Fruit fly (Drosophila melanogaster) whole organism, embryonic: Measurements from ENCODE around the gene ida.
A peak's percentile ranks its signal among the peaks of the same experiment; 100 is the strongest.

ENCODE experiments used
- Blimp-1 ChIP-seq: fragments of 200-800 bp; sonication (Bioruptor generic); optimal IDR thresholded peaks from 3 replicates; lab custom pipeline; 2018; ENCODE audit warnings: missing biosample characterization, missing genetic modification characterization, mild to moderate bottlenecking, moderate library complexity, missing genetic modification reagents
- Bteb2 ChIP-seq: fragments of 200-800 bp; sonication (Bioruptor generic); optimal IDR thresholded peaks from 2 replicates; lab custom pipeline; 2016; ENCODE audit warnings: missing biosample characterization, missing genetic modification characterization
- CG12071 ChIP-seq: fragments of 200-800 bp; sonication (Bioruptor generic); optimal IDR thresholded peaks from 3 replicates; lab custom pipeline; 2018; ENCODE audit warnings: missing biosample characterization, mild to moderate bottlenecking, missing genetic modification characterization
- CG13123 ChIP-seq: fragments of 200-800 bp; sonication (Bioruptor generic); optimal IDR thresholded peaks from 2 replicates; lab custom pipeline; 2016; ENCODE audit warnings: missing biosample characterization, missing genetic modification characterization
- CG14667 ChIP-seq: fragments of 200-800 bp; sonication (Bioruptor generic); IDR thresholded peaks from 2 replicates; pipeline ENCODE4 v1.3.6; 2022; ENCODE audit warnings: missing biosample characterization, missing genetic modification characterization
- CG15601 ChIP-seq: fragments of 200-800 bp; sonication (Bioruptor generic); optimal IDR thresholded peaks from 3 replicates; lab custom pipeline; 2019; ENCODE audit warnings: missing biosample characterization, mild to moderate bottlenecking, missing genetic modification characterization, moderate library complexity
- CG16779 ChIP-seq: fragments of 200-800 bp; sonication (Bioruptor generic); IDR thresholded peaks from 2 replicates; pipeline ENCODE4 v1.3.6; 2022; ENCODE audit warnings: missing biosample characterization, missing genetic modification characterization
- CG17385 ChIP-seq: fragments of 200-800 bp; sonication (Bioruptor generic); optimal IDR thresholded peaks from 3 replicates; lab custom pipeline; 2018; ENCODE audit warnings: missing biosample characterization, mild to moderate bottlenecking, missing genetic modification characterization
- CG2116 ChIP-seq: fragments of 200-800 bp; sonication (Bioruptor generic); optimal IDR thresholded peaks from 3 replicates; lab custom pipeline; 2018; ENCODE audit warnings: missing biosample characterization, mild to moderate bottlenecking, missing genetic modification characterization
- CG2120 ChIP-seq: fragments of 200-800 bp; sonication (Bioruptor generic); optimal IDR thresholded peaks from 3 replicates; lab custom pipeline; 2016; ENCODE audit warnings: missing biosample characterization, missing genetic modification characterization
- CG31224 ChIP-seq: fragments of 200-800 bp; sonication (Bioruptor generic); IDR thresholded peaks from 2 replicates; pipeline ENCODE4 v1.3.6; 2022; ENCODE audit warnings: missing biosample characterization, missing genetic modification characterization
- CG32767 ChIP-seq: fragments of 200-800 bp; sonication (Bioruptor generic); IDR thresholded peaks from 2 replicates; pipeline ENCODE4 v1.3.6; 2022; ENCODE audit warnings: missing biosample characterization, missing genetic modification characterization
- CG34376 ChIP-seq: fragments of 200-800 bp; sonication (Bioruptor generic); optimal IDR thresholded peaks from 2 replicates; lab custom pipeline; 2018; ENCODE audit warnings: missing biosample characterization, mild to moderate bottlenecking, missing genetic modification characterization
- CG7271 ChIP-seq: fragments of 200-800 bp; sonication (Bioruptor generic); optimal IDR thresholded peaks from 2 replicates; lab custom pipeline; 2018; ENCODE audit warnings: missing biosample characterization, mild to moderate bottlenecking, missing genetic modification characterization, moderate library complexity
- CG7357 ChIP-seq: fragments of 200-800 bp; sonication (Bioruptor generic); IDR thresholded peaks from 3 replicates; pipeline ENCODE4 v1.3.6; 2022; ENCODE audit warnings: missing biosample characterization, missing genetic modification characterization
- CG7372 ChIP-seq: fragments of 200-800 bp; sonication (Bioruptor generic); IDR thresholded peaks from 2 replicates; pipeline ENCODE4 v1.3.6; 2022; ENCODE audit warnings: missing biosample characterization, missing genetic modification characterization
- CG7987 ChIP-seq: fragments of 200-800 bp; sonication (Bioruptor generic); optimal IDR thresholded peaks from 2 replicates; lab custom pipeline; 2018; ENCODE audit warnings: missing biosample characterization, mild to moderate bottlenecking, missing genetic modification characterization, moderate library complexity
- CG8089 ChIP-seq: fragments of 200-800 bp; sonication (Bioruptor generic); optimal IDR thresholded peaks from 3 replicates; lab custom pipeline; 2016; ENCODE audit warnings: missing biosample characterization, missing genetic modification characterization
- CG9797 ChIP-seq: fragments of 200-800 bp; sonication (Bioruptor generic); optimal IDR thresholded peaks from 3 replicates; lab custom pipeline; 2018; ENCODE audit warnings: missing biosample characterization, mild to moderate bottlenecking, missing genetic modification characterization
- H2.0 ChIP-seq: fragments of 200-800 bp; sonication (Bioruptor generic); IDR thresholded peaks from 2 replicates; pipeline ENCODE4 v1.3.6; 2022; ENCODE audit warnings: missing biosample characterization, missing genetic modification characterization
- HLH4C ChIP-seq: fragments of 200-800 bp; sonication (Bioruptor generic); IDR thresholded peaks from 3 replicates; pipeline ENCODE4 v1.3.6; 2022; ENCODE audit warnings: missing biosample characterization, missing genetic modification characterization; ENCODE audit not compliant: partially characterized antibody
- Hey ChIP-seq: fragments of 200-800 bp; sonication (Bioruptor generic); optimal IDR thresholded peaks from 3 replicates; lab custom pipeline; 2018; ENCODE audit warnings: missing biosample characterization, mild to moderate bottlenecking, missing genetic modification characterization
- Hr39 ChIP-seq: fragments of >200 bp; optimal IDR thresholded peaks from 2 replicates; lab custom pipeline; 2017
- Hr78 ChIP-seq, 2 experiments: fragments of 200-800 bp in 1 of 2; fragments of >200 bp in 1 of 2; sonication (Bioruptor generic) in 1 of 2; optimal IDR thresholded peaks; 2 replicates each; lab custom pipeline; 2017 to 2019; ENCODE audit warnings: missing biosample characterization in 2 of 2, missing genetic modification characterization in 2 of 2, mild to moderate bottlenecking in 1 of 2, moderate library complexity in 1 of 2
- MTF-1 ChIP-seq: fragments of 200-800 bp; sonication (Bioruptor generic); optimal IDR thresholded peaks from 2 replicates; lab custom pipeline; 2018; ENCODE audit warnings: missing biosample characterization, mild to moderate bottlenecking, missing genetic modification characterization, borderline replicate concordance
- Mad ChIP-seq: fragments of 200-800 bp; sonication (Bioruptor generic); optimal IDR thresholded peaks from 2 replicates; lab custom pipeline; 2016; ENCODE audit warnings: missing biosample characterization, missing genetic modification characterization
- Mes4 ChIP-seq: fragments of 200-800 bp; sonication (Bioruptor generic); optimal IDR thresholded peaks from 2 replicates; lab custom pipeline; 2016; ENCODE audit warnings: missing biosample characterization, missing genetic modification characterization
- Nf-YB ChIP-seq: fragments of 200-800 bp; sonication (Bioruptor generic); optimal IDR thresholded peaks from 3 replicates; lab custom pipeline; 2019; ENCODE audit warnings: missing biosample characterization, mild to moderate bottlenecking, missing genetic modification characterization, moderate library complexity
- NfI ChIP-seq: fragments of 200-800 bp; sonication (Bioruptor generic); optimal IDR thresholded peaks from 3 replicates; lab custom pipeline; 2018; ENCODE audit warnings: missing biosample characterization, mild to moderate bottlenecking, missing genetic modification characterization, moderate library complexity
- amos ChIP-seq: fragments of 200-800 bp; sonication (Bioruptor generic); IDR thresholded peaks from 2 replicates; pipeline ENCODE4 v1.3.6; 2022; ENCODE audit warnings: missing biosample characterization, missing genetic modification characterization; ENCODE audit not compliant: partially characterized antibody
- ash1 ChIP-seq: fragments of 200-800 bp; sonication (Bioruptor generic); optimal IDR thresholded peaks from 2 replicates; lab custom pipeline; 2018; ENCODE audit warnings: missing biosample characterization, mild to moderate bottlenecking, missing genetic modification characterization
- cad ChIP-seq: fragments of >200 bp; optimal IDR thresholded peaks from 2 replicates; lab custom pipeline; 2017; ENCODE audit warnings: missing biosample characterization, missing genetic modification characterization
- caup ChIP-seq: fragments of 200-800 bp; sonication (Bioruptor generic); optimal IDR thresholded peaks from 3 replicates; lab custom pipeline; 2017; ENCODE audit warnings: missing biosample characterization, mild to moderate bottlenecking, missing genetic modification characterization, moderate library complexity; ENCODE audit not compliant: severe bottlenecking
- croc ChIP-seq: fragments of 200-800 bp; sonication (Bioruptor generic); conservative IDR thresholded peaks from 3 replicates; pipeline ENCODE4 v1.3.6; 2022; ENCODE audit warnings: missing biosample characterization, missing genetic modification characterization
- cwo ChIP-seq: fragments of 200-800 bp; sonication (Bioruptor generic); optimal IDR thresholded peaks from 3 replicates; lab custom pipeline; 2017; ENCODE audit warnings: missing biosample characterization, missing genetic modification characterization, mild to moderate bottlenecking, moderate library complexity, missing genetic modification reagents
- esg ChIP-seq: fragments of 200-800 bp; sonication (Bioruptor generic); conservative IDR thresholded peaks from 2 replicates; pipeline ENCODE4 v1.3.6; 2022; ENCODE audit warnings: missing biosample characterization, missing genetic modification characterization
- eve ChIP-seq, 2 experiments: fragments of >200 bp; optimal IDR thresholded peaks; 2 replicates each; lab custom pipeline; 2017; ENCODE audit warnings: missing biosample characterization in 2 of 2, missing genetic modification characterization in 2 of 2
- fu2 ChIP-seq: fragments of 200-800 bp; sonication (Bioruptor generic); optimal IDR thresholded peaks from 2 replicates; lab custom pipeline; 2016; ENCODE audit warnings: missing biosample characterization, missing genetic modification characterization
- grn ChIP-seq: fragments of 200-800 bp; sonication (Bioruptor generic); optimal IDR thresholded peaks from 3 replicates; lab custom pipeline; 2017; ENCODE audit warnings: missing biosample characterization, missing genetic modification characterization
- gsb ChIP-seq: fragments of 200-800 bp; sonication (Bioruptor generic); IDR thresholded peaks from 2 replicates; pipeline ENCODE4 v1.3.6; 2022; ENCODE audit warnings: missing biosample characterization, missing genetic modification characterization
- jing ChIP-seq: fragments of 200-800 bp; sonication (Bioruptor generic); optimal IDR thresholded peaks from 2 replicates; lab custom pipeline; 2018; ENCODE audit warnings: missing biosample characterization, mild to moderate bottlenecking, missing genetic modification characterization
- luna ChIP-seq: fragments of 200-800 bp; sonication (Bioruptor generic); optimal IDR thresholded peaks from 2 replicates; lab custom pipeline; 2016; ENCODE audit warnings: missing biosample characterization, missing genetic modification characterization
- odd ChIP-seq: fragments of 200-800 bp; sonication (Bioruptor generic); optimal IDR thresholded peaks from 2 replicates; lab custom pipeline; 2017; ENCODE audit warnings: missing biosample characterization, mild to moderate bottlenecking, missing genetic modification characterization
- pita ChIP-seq: fragments of 200-800 bp; sonication (Bioruptor generic); optimal IDR thresholded peaks from 2 replicates; lab custom pipeline; 2017; ENCODE audit warnings: missing biosample characterization, mild to moderate bottlenecking, missing genetic modification characterization
- row ChIP-seq: fragments of 200-800 bp; sonication (Bioruptor generic); IDR thresholded peaks from 3 replicates; pipeline ENCODE4 v1.3.6; 2022; ENCODE audit warnings: missing biosample characterization, missing genetic modification characterization
- sens-2 ChIP-seq: fragments of 200-800 bp; sonication (Bioruptor generic); IDR thresholded peaks from 2 replicates; pipeline ENCODE4 v1.3.6; 2022; ENCODE audit warnings: missing biosample characterization, missing genetic modification characterization
- sqz ChIP-seq: fragments of 200-800 bp; sonication (Bioruptor generic); optimal IDR thresholded peaks from 3 replicates; lab custom pipeline; 2018; ENCODE audit warnings: missing biosample characterization, mild to moderate bottlenecking, missing genetic modification characterization
- unpg ChIP-seq: fragments of 200-800 bp; sonication (Bioruptor generic); optimal IDR thresholded peaks from 3 replicates; lab custom pipeline; 2018; ENCODE audit warnings: missing biosample characterization, mild to moderate bottlenecking, missing genetic modification characterization, moderate library complexity
- wdn ChIP-seq: fragments of 200-800 bp; sonication (Bioruptor generic); IDR thresholded peaks from 2 replicates; pipeline ENCODE4 v1.3.6; 2022; ENCODE audit warnings: missing biosample characterization, missing genetic modification characterization

ida gene

dm6 chr3L:3862504-3863380 lies 42.4 kb upstream of the ida start (continued):
- TF ChIP-seq HLH4C (GFP tag; lab: Robert Waterston, UW) (no peak), Hr39 (lab: Kevin White, UChicago) (no peak), Bteb2 (GFP tag; lab: Kevin White, UChicago) (peak; percentile 4), H2.0 (peak; percentile 41; the same call in 1 of the 2 replicates), CG32767 (GFP tag; lab: Robert Waterston, UW) (no peak), caup (GFP tag; lab: Kevin White, UChicago) (peak; percentile 15), unpg (GFP tag; lab: Kevin White, UChicago) (peak; percentile 74), row (GFP tag; lab: Robert Waterston, UW) (peak; percentile 74), grn (GFP tag; lab: Kevin White, UChicago) (peak; percentile 81), wdn (GFP tag; lab: Robert Waterston, UW) (no peak), eve (GFP tag; optimal IDR thresholded peaks at IDR 0.05; lab: Kevin White, UChicago) (peak in 1 of 2 experiments; percentile 88), esg (GFP tag; lab: Robert Waterston, UW) (peak; percentile 55), gsb (no peak), CG34376 (GFP tag; lab: Kevin White, UChicago) (no peak), Blimp-1 (GFP tag; lab: Kevin White, UChicago) (peak; percentile 75), CG7987 (GFP tag; lab: Kevin White, UChicago) (no peak), amos (GFP tag; lab: Robert Waterston, UW) (no peak), fu2 (peak; percentile 7), CG14667 (GFP tag; lab: Robert Waterston, UW) (peak; percentile 11; the same call in 1 of the 2 replicates), cwo (GFP tag; lab: Kevin White, UChicago) (no peak), Hey (tag; lab: Kevin White, UChicago) (no peak), CG15601 (tag; lab: Kevin White, UChicago) (peak; percentile 74), CG2120 (GFP tag; lab: Kevin White, UChicago) (peak; percentile 27), ash1 (GFP tag; lab: Kevin White, UChicago) (no peak), Mad (GFP tag; lab: Kevin White, UChicago) (peak; percentile 28), sens-2 (GFP tag; lab: Robert Waterston, UW) (peak; percentile 71), NfI (GFP tag; lab: Kevin White, UChicago) (peak; percentile 41), CG7357 (GFP tag; lab: Robert Waterston, UW) (peak; percentile 50; the same call in 1 of the 3 replicates), pita (GFP tag; lab: Kevin White, UChicago) (no peak), Hr78 (GFP tag; optimal IDR thresholded peaks at IDR 0.05; lab: Kevin White, UChicago) (peak in 1 of 2 experiments; percentile 56), Mes4 (peak; percentile 70), CG9797 (GFP tag; lab: Kevin White, UChicago) (no peak), CG31224 (GFP tag; lab: Robert Waterston, UW) (no peak), jing (GFP tag; lab: Kevin White, UChicago) (peak; percentile 71), CG2116 (GFP tag; lab: Kevin White, UChicago) (no peak), CG7372 (GFP tag; lab: Robert Waterston, UW) (no peak), sqz (GFP tag; lab: Kevin White, UChicago) (peak; percentile 21), CG8089 (GFP tag; lab: Kevin White, UChicago) (peak; percentile 79), CG16779 (GFP tag; lab: Robert Waterston, UW) (no peak), cad (no peak), odd (GFP tag; lab: Kevin White, UChicago) (peak; percentile 33), MTF-1 (GFP tag; lab: Kevin White, UChicago) (peak; percentile 33), luna (GFP tag; lab: Kevin White, UChicago) (no peak), CG13123 (GFP tag; lab: Kevin White, UChicago) (peak; percentile 31), CG12071 (GFP tag; lab: Kevin White, UChicago) (peak; percentile 22), croc (GFP tag; lab: Robert Waterston, UW) (peak; percentile 69), Nf-YB (GFP tag; lab: Kevin White, UChicago) (peak; percentile 56), CG17385 (GFP tag; lab: Kevin White, UChicago) (peak; percentile 49), CG7271 (tag; lab: Kevin White, UChicago) (peak; percentile 14)
